Worm (Caenorhabditis elegans) whole organism, L3 larva: ENCODE data around the gene Y32B12A.5.

Source experiments
- R02D3.7 ChIP-seq: fragments of 150-350 bp; optimal IDR thresholded peaks from 2 replicates; lab custom pipeline; 2014; ENCODE audit warnings: missing biosample characterization, missing genetic modification characterization
- aly-2 ChIP-seq: fragments of 150-350 bp; optimal IDR thresholded peaks from 2 replicates; lab custom pipeline; 2014; ENCODE audit warnings: missing biosample characterization, missing genetic modification characterization
- ceh-16 ChIP-seq: sonication (generic microtip); optimal IDR thresholded peaks from 2 replicates; lab custom pipeline; 2017; ENCODE audit warnings: missing biosample characterization, missing genetic modification characterization
- ceh-28 ChIP-seq: fragments of 150-350 bp; optimal IDR thresholded peaks from 2 replicates; lab custom pipeline; 2014; ENCODE audit warnings: missing biosample characterization, missing genetic modification reagents, missing genetic modification characterization
- ceh-82 ChIP-seq: fragments of 150-350 bp; optimal IDR thresholded peaks from 2 replicates; lab custom pipeline; 2014; ENCODE audit warnings: missing biosample characterization, missing genetic modification characterization
- ceh-9 ChIP-seq: sonication (generic microtip); optimal IDR thresholded peaks from 2 replicates; lab custom pipeline; 2018; ENCODE audit warnings: missing biosample characterization, missing genetic modification characterization
- egl-27 ChIP-seq: sonication (generic microtip); optimal IDR thresholded peaks from 4 replicates; lab custom pipeline; 2017; ENCODE audit warnings: missing biosample characterization, missing genetic modification reagents, missing genetic modification characterization
- egl-5 ChIP-seq: fragments of 150-350 bp; optimal IDR thresholded peaks from 2 replicates; lab custom pipeline; 2017; ENCODE audit warnings: missing biosample characterization, missing genetic modification reagents, missing genetic modification characterization, inconsistent platforms
- elt-1 ChIP-seq: fragments of 150-350 bp; optimal IDR thresholded peaks from 2 replicates; lab custom pipeline; 2014; ENCODE audit warnings: missing biosample characterization, missing genetic modification characterization
- elt-2 ChIP-seq: sonication (generic microtip); optimal IDR thresholded peaks from 2 replicates; lab custom pipeline; 2016; ENCODE audit warnings: missing genetic modification reagents, mild to moderate bottlenecking, missing genetic modification characterization, missing compliant biosample characterization
- elt-3 ChIP-seq, 3 experiments: fragments of 150-350 bp in 1 of 3; sonication (generic microtip) in 2 of 3; optimal IDR thresholded peaks; 2 replicates in 2 of 3; 4 replicates in 1 of 3; lab custom pipeline; 2014 to 2017; ENCODE audit warnings: missing biosample characterization in 3 of 3, missing genetic modification characterization in 3 of 3
- fkh-10 ChIP-seq: sonication (generic microtip); optimal IDR thresholded peaks from 2 replicates; lab custom pipeline; 2017; ENCODE audit warnings: missing biosample characterization, missing genetic modification reagents, missing genetic modification characterization
- fos-1 ChIP-seq: fragments of 150-350 bp; optimal IDR thresholded peaks from 2 replicates; lab custom pipeline; 2014; ENCODE audit warnings: missing biosample characterization, missing genetic modification characterization
- hmg-11 ChIP-seq: sonication (generic microtip); optimal IDR thresholded peaks from 2 replicates; lab custom pipeline; 2016; ENCODE audit warnings: missing genetic modification characterization, missing compliant biosample characterization
- jun-1 ChIP-seq: fragments of 150-350 bp; optimal IDR thresholded peaks from 2 replicates; lab custom pipeline; 2014; ENCODE audit warnings: missing biosample characterization, missing genetic modification reagents, missing genetic modification characterization
- lin-15B ChIP-seq: fragments of 150-350 bp; optimal IDR thresholded peaks from 2 replicates; lab custom pipeline; 2014; ENCODE audit warnings: missing biosample characterization, missing genetic modification characterization
- lin-39 ChIP-seq: fragments of 150-350 bp; optimal IDR thresholded peaks from 2 replicates; lab custom pipeline; 2018; ENCODE audit warnings: missing biosample characterization, missing genetic modification reagents, missing genetic modification characterization
- lsy-12 ChIP-seq: sonication (generic microtip); optimal IDR thresholded peaks from 2 replicates; lab custom pipeline; 2016; ENCODE audit warnings: mild to moderate bottlenecking, missing genetic modification characterization, missing compliant biosample characterization
- mdl-1 ChIP-seq: fragments of 150-350 bp; optimal IDR thresholded peaks from 2 replicates; lab custom pipeline; 2014; ENCODE audit warnings: missing biosample characterization, missing genetic modification characterization
- mml-1 ChIP-seq: fragments of 150-350 bp; sonication (generic microtip); optimal IDR thresholded peaks from 3 replicates; lab custom pipeline; 2014; ENCODE audit warnings: missing biosample characterization, missing genetic modification characterization
- nhr-11 ChIP-seq: fragments of 150-350 bp; optimal IDR thresholded peaks from 2 replicates; lab custom pipeline; 2014; ENCODE audit warnings: missing biosample characterization, missing genetic modification characterization
- nhr-12 ChIP-seq: fragments of 150-350 bp; optimal IDR thresholded peaks from 2 replicates; lab custom pipeline; 2014; ENCODE audit warnings: missing biosample characterization, missing genetic modification characterization
- nhr-23 ChIP-seq: fragments of 150-350 bp; optimal IDR thresholded peaks from 2 replicates; lab custom pipeline; 2014; ENCODE audit warnings: missing biosample characterization, missing genetic modification reagents, missing genetic modification characterization
- nhr-237 ChIP-seq: fragments of 150-350 bp; optimal IDR thresholded peaks from 2 replicates; lab custom pipeline; 2014; ENCODE audit warnings: missing biosample characterization, missing genetic modification characterization
- nhr-67 ChIP-seq: fragments of 150-350 bp; optimal IDR thresholded peaks from 2 replicates; lab custom pipeline; 2014; ENCODE audit warnings: missing biosample characterization, missing genetic modification characterization
- nhr-76 ChIP-seq: fragments of 150-350 bp; sonication (generic microtip); optimal IDR thresholded peaks from 5 replicates; lab custom pipeline; 2014; ENCODE audit warnings: missing biosample characterization, missing genetic modification characterization
- pha-4 ChIP-seq: fragments of 150-350 bp; optimal IDR thresholded peaks from 2 replicates; lab custom pipeline; 2014; ENCODE audit warnings: missing biosample characterization, missing genetic modification reagents, missing genetic modification characterization
- skn-1 ChIP-seq: fragments of 150-350 bp; optimal IDR thresholded peaks from 2 replicates; lab custom pipeline; 2014; ENCODE audit warnings: missing biosample characterization, missing genetic modification characterization
- tbx-2 ChIP-seq: sonication (generic microtip); optimal IDR thresholded peaks from 2 replicates; lab custom pipeline; 2016; ENCODE audit warnings: mild to moderate bottlenecking, missing genetic modification characterization, missing compliant biosample characterization
- unc-39 ChIP-seq: sonication (generic microtip); optimal IDR thresholded peaks from 4 replicates; lab custom pipeline; 2017; ENCODE audit warnings: missing biosample characterization, missing genetic modification characterization
- unc-62 ChIP-seq: fragments of 150-350 bp; sonication (generic microtip); optimal IDR thresholded peaks from 4 replicates; lab custom pipeline; 2014; ENCODE audit warnings: missing biosample characterization, missing genetic modification reagents, missing genetic modification characterization
- zag-1 ChIP-seq: fragments of 150-350 bp; optimal IDR thresholded peaks from 2 replicates; lab custom pipeline; 2014; ENCODE audit warnings: missing biosample characterization, missing genetic modification characterization
- ztf-11 ChIP-seq: fragments of 150-350 bp; optimal IDR thresholded peaks from 2 replicates; lab custom pipeline; 2014; ENCODE audit warnings: missing biosample characterization, missing genetic modification characterization
- ztf-4 ChIP-seq: fragments of 150-350 bp; optimal IDR thresholded peaks from 2 replicates; lab custom pipeline; 2014; ENCODE audit warnings: missing biosample characterization, missing genetic modification characterization

The Y32B12A.5 gene

ce11 chrV:16483044-16483443 is 4.3 kb downstream of the Y32B12A.5 start, which contains the start of gene F57E7.2:
TSS of gene F57E7.2 (minus strand) at chrV:16483144.
- no peak for TF ChIP-seq elt-1 (tag; lab: Kevin White, UChicago)
- TF ChIP-seq egl-27 (tag; lab: Kevin White, UChicago): no peak
- no peak for TF ChIP-seq ceh-28
- no peak for TF ChIP-seq nhr-237
- TF ChIP-seq elt-3 (tag; optimal IDR thresholded peaks at IDR 0.05; lab: Kevin White, UChicago): no peak
- TF ChIP-seq jun-1 (tag; lab: Kevin White, UChicago): no peak
- no peak for TF ChIP-seq nhr-67 (tag; lab: Kevin White, UChicago)
- TF ChIP-seq skn-1 (tag; lab: Kevin White, UChicago): no peak
- TF ChIP-seq lsy-12: no peak
- TF ChIP-seq ceh-9 (tag; lab: Kevin White, UChicago): no peak
- TF ChIP-seq unc-39 (tag; lab: Kevin White, UChicago): no peak
- TF ChIP-seq ztf-4 (tag; lab: Kevin White, UChicago): no peak
- TF ChIP-seq fkh-10: no peak
- TF ChIP-seq nhr-23 (tag; lab: Kevin White, UChicago): no peak
- no peak for TF ChIP-seq unc-62 (GFP tag; lab: Kevin White, UChicago)
- no peak for TF ChIP-seq nhr-11
- TF ChIP-seq nhr-76: no peak
- no peak for TF ChIP-seq tbx-2 (tag; lab: Kevin White, UChicago)

ce11 chrV:16480919-16481630 is 6.3 kb downstream of the Y32B12A.5 start, which contains the start of the genes F57E7.4 and spig-6:
TSS of gene F57E7.4 (minus strand) at chrV:16481019.
TSS of gene spig-6 (plus strand) at chrV:16481580.
- TF ChIP-seq ztf-11 (tag; lab: Kevin White, UChicago) (no peak), hmg-11 (no peak), nhr-12 (tag; lab: Kevin White, UChicago) (no peak), elt-3 (tag; optimal IDR thresholded peaks at IDR 0.05; lab: Kevin White, UChicago) (no peak), ztf-4 (tag; lab: Kevin White, UChicago) (no peak), fos-1 (tag; lab: Kevin White, UChicago) (no peak), nhr-11 (no peak), lin-39 (tag; lab: Kevin White, UChicago) (no peak), zag-1 (tag; lab: Kevin White, UChicago) (no peak), ceh-16 (no peak), mml-1 (tag; lab: Kevin White, UChicago) (no peak), mdl-1 (no peak)

- TF ChIP-seq pha-4: no peak
- TF ChIP-seq ceh-28: no peak
- no peak for TF ChIP-seq aly-2
- no peak for TF ChIP-seq R02D3.7 (tag; lab: Kevin White, UChicago)
- no peak for TF ChIP-seq unc-39 (tag; lab: Kevin White, UChicago)
- TF ChIP-seq skn-1 (tag; lab: Kevin White, UChicago): no peak
Observed at ce11 chrV:16479275-16479674, 8.1 kb downstream of the Y32B12A.5 start, which contains the start of gene T08G3.11. TSS of gene T08G3.11 (minus strand) at chrV:16479375.

- TF ChIP-seq egl-5: no peak
- TF ChIP-seq elt-2: no peak
- TF ChIP-seq lin-15B (tag; lab: Kevin White, UChicago): no peak
Observed at ce11 chrV:16471995-16472563, 15.3 kb downstream of the Y32B12A.5 start, which contains the start of gene srw-35. TSS of gene srw-35 (plus strand) at chrV:16472513.

ce11 chrV:16470916-16471315 is 16.5 kb downstream of the Y32B12A.5 start, which contains the start of gene srh-138:
TSS of gene srh-138 (minus strand) at chrV:16471016.
- TF ChIP-seq pha-4 (no peak), nhr-67 (tag; lab: Kevin White, UChicago) (no peak), ceh-9 (tag; lab: Kevin White, UChicago) (no peak), ceh-82 (tag; lab: Kevin White, UChicago) (no peak), lin-15B (tag; lab: Kevin White, UChicago) (no peak), mdl-1 (no peak), nhr-76 (no peak), elt-3 (tag; optimal IDR thresholded peaks at IDR 0.05; lab: Kevin White, UChicago) (no peak)
- TF ChIP-seq, all 47 proteins: peak for 0
